Fruit fly (Drosophila melanogaster) whole organism, pupa: ENCODE results near the gene Rai1.

Experiments
- CG10348 ChIP-seq: fragments of 200-800 bp; sonication (Bioruptor generic); IDR thresholded peaks from 2 replicates; pipeline ENCODE4 v1.3.6; 2022; ENCODE audit warnings: missing biosample characterization, missing genetic modification characterization
- CG12605 ChIP-seq: fragments of 200-800 bp; sonication (Bioruptor generic); IDR thresholded peaks from 2 replicates; pipeline ENCODE4 v1.3.6; 2022; ENCODE audit warnings: missing biosample characterization, missing genetic modification characterization
- CG13204 ChIP-seq: fragments of 200-800 bp; sonication (Bioruptor generic); optimal IDR thresholded peaks from 2 replicates; lab custom pipeline; 2018; ENCODE audit warnings: missing biosample characterization, mild to moderate bottlenecking, missing genetic modification characterization, moderate library complexity
- CG14655 ChIP-seq: fragments of 200-800 bp; sonication (Bioruptor generic); optimal IDR thresholded peaks from 3 replicates; lab custom pipeline; 2017; ENCODE audit warnings: mild to moderate bottlenecking, missing biosample characterization, missing genetic modification reagents, missing genetic modification characterization
- CG15710 ChIP-seq: fragments of 200-800 bp; sonication (Bioruptor generic); optimal IDR thresholded peaks from 2 replicates; lab custom pipeline; 2018; ENCODE audit warnings: missing biosample characterization, mild to moderate bottlenecking, missing genetic modification characterization, moderate library complexity
- CG17806 ChIP-seq: fragments of 200-800 bp; sonication (Bioruptor generic); optimal IDR thresholded peaks from 2 replicates; lab custom pipeline; 2018; ENCODE audit warnings: missing biosample characterization, mild to moderate bottlenecking, missing genetic modification characterization, moderate library complexity
- CG32121 ChIP-seq: fragments of 200-800 bp; sonication (Bioruptor generic); IDR thresholded peaks from 2 replicates; pipeline ENCODE4 v1.3.6; 2022; ENCODE audit warnings: missing biosample characterization, missing genetic modification characterization
- CG34367 ChIP-seq: fragments of 200-800 bp; sonication (Bioruptor generic); optimal IDR thresholded peaks from 2 replicates; lab custom pipeline; 2018; ENCODE audit warnings: missing biosample characterization, mild to moderate bottlenecking, missing genetic modification characterization
- CG4496 ChIP-seq: fragments of 200-800 bp; sonication (Bioruptor generic); IDR thresholded peaks from 3 replicates; pipeline ENCODE4 v1.3.6; 2022; ENCODE audit warnings: missing biosample characterization, missing genetic modification characterization
- CG8159 ChIP-seq: fragments of 200-800 bp; sonication (Bioruptor generic); optimal IDR thresholded peaks from 3 replicates; lab custom pipeline; 2018; ENCODE audit warnings: missing biosample characterization, mild to moderate bottlenecking, missing genetic modification characterization, moderate library complexity
- CG8301 ChIP-seq: fragments of 200-800 bp; sonication (Bioruptor generic); optimal IDR thresholded peaks from 2 replicates; lab custom pipeline; 2018; ENCODE audit warnings: missing biosample characterization, mild to moderate bottlenecking, missing genetic modification characterization
- CG9948 ChIP-seq: fragments of 200-800 bp; sonication (Bioruptor generic); optimal IDR thresholded peaks from 2 replicates; lab custom pipeline; 2018; ENCODE audit warnings: missing biosample characterization, mild to moderate bottlenecking, missing genetic modification characterization, moderate library complexity
- D1 ChIP-seq: fragments of 200-800 bp; sonication (Bioruptor generic); optimal IDR thresholded peaks from 2 replicates; lab custom pipeline; 2018; ENCODE audit warnings: missing biosample characterization, mild to moderate bottlenecking, missing genetic modification characterization, moderate library complexity
- EcR ChIP-seq: fragments of 200-800 bp; sonication (Bioruptor generic); optimal IDR thresholded peaks from 3 replicates; lab custom pipeline; 2019; ENCODE audit warnings: missing biosample characterization, missing genetic modification characterization, mild to moderate bottlenecking, moderate library complexity, missing genetic modification reagents
- Ets98B ChIP-seq: fragments of 200-800 bp; sonication (Bioruptor generic); IDR thresholded peaks from 2 replicates; pipeline ENCODE4 v1.3.6; 2022; ENCODE audit warnings: missing biosample characterization, missing genetic modification characterization
- Pif1A ChIP-seq: fragments of 200-800 bp; sonication (Bioruptor generic); optimal IDR thresholded peaks from 3 replicates; lab custom pipeline; 2016; ENCODE audit warnings: missing biosample characterization, missing genetic modification characterization
- Pif1B ChIP-seq: fragments of 200-800 bp; sonication (Bioruptor generic); optimal IDR thresholded peaks from 3 replicates; lab custom pipeline; 2016; ENCODE audit warnings: missing biosample characterization, missing genetic modification characterization
- Snoo ChIP-seq: fragments of 200-800 bp; sonication (Bioruptor generic); optimal IDR thresholded peaks from 3 replicates; lab custom pipeline; 2017; ENCODE audit warnings: missing biosample characterization, mild to moderate bottlenecking, missing genetic modification characterization, inconsistent platforms
- fd96Ca ChIP-seq: fragments of 200-800 bp; sonication (Bioruptor generic); IDR thresholded peaks from 3 replicates; pipeline ENCODE4 v1.3.6; 2022; ENCODE audit warnings: missing biosample characterization, missing genetic modification characterization
- gl ChIP-seq: fragments of 200-800 bp; sonication (Bioruptor generic); optimal IDR thresholded peaks from 2 replicates; lab custom pipeline; 2018; ENCODE audit warnings: missing biosample characterization, mild to moderate bottlenecking, missing genetic modification characterization
- rn ChIP-seq: fragments of 200-800 bp; sonication (Bioruptor generic); IDR thresholded peaks from 2 replicates; pipeline ENCODE4 v1.3.6; 2022; ENCODE audit warnings: missing biosample characterization, missing genetic modification characterization

Gene Rai1

dm6 chrX:16803299-16803698 lies at the start of gene Rai1, which contains the start of gene CG13005:
Gene Rai1, minus strand, starts transcription at chrX:16803344.
Gene CG13005, plus strand, starts transcription at chrX:16803650.
- no peak for TF ChIP-seq rn (GFP tag; lab: Robert Waterston, UW)
- TF ChIP-seq CG4496 (GFP tag; lab: Robert Waterston, UW), result no peak
- TF ChIP-seq Snoo (tag; lab: Kevin White, UChicago), result no peak
- TF ChIP-seq CG13204, result no peak

- TF ChIP-seq CG34367 (tag; lab: Kevin White, UChicago), result no peak
- TF ChIP-seq Pif1B (GFP tag; lab: Kevin White, UChicago), result no peak
- TF ChIP-seq gl, result no peak
- no peak for TF ChIP-seq CG10348 (GFP tag; lab: Robert Waterston, UW)
- TF ChIP-seq Pif1A, result no peak
- TF ChIP-seq CG9948, result no peak
- TF ChIP-seq EcR (GFP tag; lab: Kevin White, UChicago), result no peak
- no peak for TF ChIP-seq fd96Ca (GFP tag; lab: Robert Waterston, UW)
- no peak for TF ChIP-seq CG4496 (GFP tag; lab: Robert Waterston, UW)
- TF ChIP-seq CG13204, result no peak
- no peak for TF ChIP-seq CG8301 (tag; lab: Kevin White, UChicago)
Observed at dm6 chrX:16849517-16849916, 46.4 kb upstream of the Rai1 start.

dm6 chrX:16848978-16849377 lies 45.8 kb upstream of the Rai1 start:
- TF ChIP-seq D1 (tag; lab: Kevin White, UChicago), result no peak
- no peak for TF ChIP-seq gl
- no peak for TF ChIP-seq rn (GFP tag; lab: Robert Waterston, UW)
- peak; percentile 9 for TF ChIP-seq CG8159 (tag; lab: Kevin White, UChicago)
- TF ChIP-seq CG4496 (GFP tag; lab: Robert Waterston, UW), result peak; percentile 43; the same call in 2 of the 3 replicates
- no peak for TF ChIP-seq Pif1B (GFP tag; lab: Kevin White, UChicago)
- no peak for TF ChIP-seq fd96Ca (GFP tag; lab: Robert Waterston, UW)
- no peak for TF ChIP-seq Snoo (tag; lab: Kevin White, UChicago)
- TF ChIP-seq CG8301 (tag; lab: Kevin White, UChicago), result no peak
- TF ChIP-seq CG10348 (GFP tag; lab: Robert Waterston, UW), result no peak
- TF ChIP-seq CG34367 (tag; lab: Kevin White, UChicago), result no peak
- TF ChIP-seq CG9948, result no peak
- TF ChIP-seq CG12605 (GFP tag; lab: Robert Waterston, UW), result no peak
- no peak for TF ChIP-seq EcR (GFP tag; lab: Kevin White, UChicago)
- peak; percentile 19; the same call in 1 of the 2 replicates for TF ChIP-seq Ets98B
- peak; percentile 4 for TF ChIP-seq CG17806
- TF ChIP-seq CG32121 (GFP tag; lab: Robert Waterston, UW), result no peak
- no peak for TF ChIP-seq CG15710 (tag; lab: Kevin White, UChicago)
- no peak for TF ChIP-seq CG14655 (GFP tag; lab: Kevin White, UChicago)
- no peak for TF ChIP-seq Pif1A
- no peak for TF ChIP-seq CG13204

dm6 chrX:16846575-16846974 lies 43.4 kb upstream of the Rai1 start:
- TF ChIP-seq CG12605 (GFP tag; lab: Robert Waterston, UW) (no peak), D1 (tag; lab: Kevin White, UChicago) (no peak), CG32121 (GFP tag; lab: Robert Waterston, UW) (no peak), Snoo (tag; lab: Kevin White, UChicago) (no peak), EcR (GFP tag; lab: Kevin White, UChicago) (no peak), rn (GFP tag; lab: Robert Waterston, UW) (no peak), Ets98B (no peak), CG15710 (tag; lab: Kevin White, UChicago) (no peak), CG13204 (no peak), CG10348 (GFP tag; lab: Robert Waterston, UW) (no peak), CG8159 (tag; lab: Kevin White, UChicago) (no peak), CG14655 (GFP tag; lab: Kevin White, UChicago) (no peak), CG4496 (GFP tag; lab: Robert Waterston, UW) (no peak), CG9948 (no peak), CG17806 (no peak), CG34367 (tag; lab: Kevin White, UChicago) (no peak)

dm6 chrX:16844295-16844694 lies 41.2 kb upstream of the Rai1 start, which contains the start of gene RSG7:
Gene RSG7, minus strand, starts transcription at chrX:16844433.
- TF ChIP-seq CG15710 (tag; lab: Kevin White, UChicago), result no peak
- no peak for TF ChIP-seq CG13204
- TF ChIP-seq D1 (tag; lab: Kevin White, UChicago), result no peak
- TF ChIP-seq CG4496 (GFP tag; lab: Robert Waterston, UW), result no peak
- no peak for TF ChIP-seq CG8159 (tag; lab: Kevin White, UChicago)
- no peak for TF ChIP-seq fd96Ca (GFP tag; lab: Robert Waterston, UW)
- no peak for TF ChIP-seq Ets98B
- no peak for TF ChIP-seq Snoo (tag; lab: Kevin White, UChicago)
- no peak for TF ChIP-seq gl
- no peak for TF ChIP-seq CG32121 (GFP tag; lab: Robert Waterston, UW)
- no peak for TF ChIP-seq rn (GFP tag; lab: Robert Waterston, UW)
- TF ChIP-seq, all 21 proteins: peak for 0

- TF ChIP-seq CG12605 (GFP tag; lab: Robert Waterston, UW), result no peak
- no peak for TF ChIP-seq Pif1A
- peak; percentile 39 for TF ChIP-seq D1 (tag; lab: Kevin White, UChicago)
Observed at dm6 chrX:16839905-16840304, 36.8 kb upstream of the Rai1 start.

dm6 chrX:16839033-16839432 lies 35.9 kb upstream of the Rai1 start:
- TF ChIP-seq CG9948, result no peak
- no peak for TF ChIP-seq Ets98B
- no peak for TF ChIP-seq CG13204
- no peak for TF ChIP-seq CG17806
- no peak for TF ChIP-seq CG4496 (GFP tag; lab: Robert Waterston, UW)
- peak; percentile 3 for TF ChIP-seq CG14655 (GFP tag; lab: Kevin White, UChicago)
- TF ChIP-seq CG8301 (tag; lab: Kevin White, UChicago), result peak; percentile 4
- TF ChIP-seq CG12605 (GFP tag; lab: Robert Waterston, UW), result no peak
- no peak for TF ChIP-seq fd96Ca (GFP tag; lab: Robert Waterston, UW)
- no peak for TF ChIP-seq CG32121 (GFP tag; lab: Robert Waterston, UW)
- TF ChIP-seq Pif1A, result no peak
- no peak for TF ChIP-seq CG34367 (tag; lab: Kevin White, UChicago)
